Fruit fly (Drosophila melanogaster) whole organism: ENCODE measurements around the gene Osi16.

ENCODE experiments used
- CG8478 ChIP-seq: fragments of >200 bp; optimal IDR thresholded peaks from 2 replicates; lab custom pipeline; 2018; ENCODE audit warnings: inconsistent platforms
- Dll ChIP-seq: fragments of >200 bp; optimal IDR thresholded peaks from 2 replicates; lab custom pipeline; 2017
- EcR ChIP-seq, 2 experiments: fragments of >200 bp; optimal IDR thresholded peaks; 2 replicates each; lab custom pipeline; 2017; ENCODE audit warnings: missing biosample characterization in 2 of 2, missing genetic modification characterization in 2 of 2, missing genetic modification reagents in 2 of 2
- psq ChIP-seq: fragments of >200 bp; optimal IDR thresholded peaks from 2 replicates; lab custom pipeline; 2017

DNA sequence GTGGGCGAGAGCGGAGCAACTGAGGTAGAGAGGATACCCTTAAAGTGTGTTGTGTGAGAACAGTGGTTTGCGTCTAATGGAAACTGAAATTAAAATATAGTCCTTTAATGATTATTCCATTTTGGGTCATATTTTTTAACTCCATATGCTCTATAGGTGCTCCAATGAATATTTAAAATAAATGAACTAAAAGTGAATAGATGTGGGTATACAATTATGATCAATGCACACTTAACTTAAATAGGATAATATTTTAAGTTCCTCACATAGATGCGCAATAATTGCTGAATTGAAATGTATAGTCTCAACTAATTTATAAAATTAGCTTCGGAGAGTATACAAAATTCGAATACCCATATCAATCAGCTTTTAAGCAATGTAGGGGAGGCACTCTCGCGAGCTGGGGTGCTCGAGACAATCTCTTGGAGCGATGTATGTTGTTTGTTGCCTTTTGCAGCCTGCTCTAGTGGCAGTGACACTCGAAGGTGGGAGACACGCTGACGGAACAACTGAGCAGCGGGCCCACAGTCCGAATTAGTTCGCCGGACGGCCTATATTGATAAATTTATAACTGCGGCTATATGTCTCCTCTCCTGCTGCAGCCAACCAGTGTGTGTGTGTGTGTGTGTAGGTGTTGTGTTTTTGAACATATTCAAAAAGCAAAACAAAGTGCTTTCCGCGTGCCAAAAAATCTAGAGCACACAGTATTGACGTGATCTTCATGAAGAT is 48.7 kb downstream of the Osi16 start:
- TF ChIP-seq psq (lab: Kevin White, UChicago) (no peak), CG8478 (lab: Kevin White, UChicago) (no peak), EcR (GFP tag; optimal IDR thresholded peaks at IDR 0.05; lab: Kevin White, UChicago) (no peak), Dll (no peak)
